Fruit fly (Drosophila melanogaster) whole organism, prepupa: Measurements from ENCODE around the gene ab.

Experiments
- CG3919 ChIP-seq: fragments of 200-800 bp; sonication (Bioruptor generic); optimal IDR thresholded peaks from 3 replicates; lab custom pipeline; 2016; ENCODE audit warnings: missing biosample characterization, missing genetic modification characterization
- Gug ChIP-seq: fragments of 200-800 bp; sonication (Bioruptor generic); IDR thresholded peaks from 2 replicates; pipeline ENCODE4 v1.3.6; 2022; ENCODE audit warnings: missing biosample characterization, missing genetic modification characterization
- Hr38 ChIP-seq: sonication (Bioruptor generic); optimal IDR thresholded peaks from 2 replicates; lab custom pipeline; 2016; ENCODE audit warnings: missing biosample characterization, missing genetic modification characterization
- Hr39 ChIP-seq: fragments of 200-800 bp; sonication (Bioruptor generic); optimal IDR thresholded peaks from 2 replicates; lab custom pipeline; 2016; ENCODE audit warnings: missing biosample characterization, missing genetic modification characterization
- Lpt ChIP-seq: fragments of 200-800 bp; sonication (Bioruptor generic); optimal IDR thresholded peaks from 3 replicates; lab custom pipeline; 2016; ENCODE audit warnings: missing biosample characterization, missing genetic modification characterization
- Sox102F ChIP-seq: fragments of 200-800 bp; sonication (Bioruptor generic); optimal IDR thresholded peaks from 2 replicates; lab custom pipeline; 2016; ENCODE audit warnings: missing biosample characterization, mild to moderate bottlenecking, missing genetic modification characterization
- topi ChIP-seq: fragments of 200-800 bp; sonication (Bioruptor generic); optimal IDR thresholded peaks from 3 replicates; lab custom pipeline; 2016; ENCODE audit warnings: missing biosample characterization, missing genetic modification characterization

dm6 chr2L:11243912-11244311 lies 33.4 kb downstream of the ab start:
- TF ChIP-seq CG3919 (no peak), Lpt (GFP tag; lab: Kevin White, UChicago) (no peak), Sox102F (no peak), Hr38 (GFP tag; lab: Kevin White, UChicago) (no peak), Gug (GFP tag; lab: Robert Waterston, UW) (no peak), Hr39 (GFP tag; lab: Kevin White, UChicago) (no peak), topi (GFP tag; lab: Kevin White, UChicago) (no peak)
